Fruit fly (Drosophila melanogaster): ENCODE measurements around the gene Pcyt1.

The Pcyt1 gene

dm6 chr3L:1580194-1580593 lies 34.3 kb downstream of the Pcyt1 start:
- TF ChIP-seq ttk (optimal IDR thresholded peaks at IDR 0.05) (no peak), h (optimal IDR thresholded peaks at IDR 0.05) (no peak), Sin3A (optimal IDR thresholded peaks at IDR 0.05) (no peak), Myc (optimal IDR thresholded peaks at IDR 0.05) (no peak), insv (optimal IDR thresholded peaks at IDR 0.05) (no peak), psq (optimal IDR thresholded peaks at IDR 0.05) (no peak)

- no peak for TF ChIP-seq ttk (optimal IDR thresholded peaks at IDR 0.05)
These were observed 34.9 kb downstream of the Pcyt1 start for dm6 chr3L:1580821-1581220.

dm6 chr3L:1584003-1584402 lies 38.1 kb downstream of the Pcyt1 start:
- TF ChIP-seq Sin3A (optimal IDR thresholded peaks at IDR 0.05) = no peak
- TF ChIP-seq h (optimal IDR thresholded peaks at IDR 0.05) = no peak
- no peak for TF ChIP-seq ttk (optimal IDR thresholded peaks at IDR 0.05)
- TF ChIP-seq insv (optimal IDR thresholded peaks at IDR 0.05) = no peak
- TF ChIP-seq psq (optimal IDR thresholded peaks at IDR 0.05) = no peak
- no peak for TF ChIP-seq Myc (optimal IDR thresholded peaks at IDR 0.05)

dm6 chr3L:1584781-1585180 lies 38.9 kb downstream of the Pcyt1 start:
- no peak for TF ChIP-seq ttk (optimal IDR thresholded peaks at IDR 0.05)
- no peak for TF ChIP-seq Sin3A (optimal IDR thresholded peaks at IDR 0.05)
- no peak for TF ChIP-seq insv (optimal IDR thresholded peaks at IDR 0.05)
- no peak for TF ChIP-seq h (optimal IDR thresholded peaks at IDR 0.05)
- TF ChIP-seq Myc (optimal IDR thresholded peaks at IDR 0.05) = no peak
- no peak for TF ChIP-seq psq (optimal IDR thresholded peaks at IDR 0.05)

dm6 chr3L:1586266-1587054 lies 40.6 kb downstream of the Pcyt1 start:
- TF ChIP-seq Sin3A (optimal IDR thresholded peaks at IDR 0.05) (no peak), ttk (optimal IDR thresholded peaks at IDR 0.05) (no peak), insv (optimal IDR thresholded peaks at IDR 0.05) (no peak), psq (optimal IDR thresholded peaks at IDR 0.05) (no peak)

- TF ChIP-seq Sin3A (optimal IDR thresholded peaks at IDR 0.05) (no peak), h (optimal IDR thresholded peaks at IDR 0.05) (no peak), Myc (optimal IDR thresholded peaks at IDR 0.05) (no peak), ttk (optimal IDR thresholded peaks at IDR 0.05) (no peak)
These were observed 41.4 kb downstream of the Pcyt1 start for dm6 chr3L:1587140-1587849.

- TF ChIP-seq insv (optimal IDR thresholded peaks at IDR 0.05) (no peak), h (optimal IDR thresholded peaks at IDR 0.05) (no peak), Myc (optimal IDR thresholded peaks at IDR 0.05) (no peak), Sin3A (optimal IDR thresholded peaks at IDR 0.05) (no peak), ttk (optimal IDR thresholded peaks at IDR 0.05) (no peak), psq (optimal IDR thresholded peaks at IDR 0.05) (no peak)
These were observed 44.3 kb downstream of the Pcyt1 start for dm6 chr3L:1590194-1590593.

dm6 chr3L:1591692-1592371 lies 45.9 kb downstream of the Pcyt1 start:
- no peak for TF ChIP-seq ttk (optimal IDR thresholded peaks at IDR 0.05)
- no peak for TF ChIP-seq insv (optimal IDR thresholded peaks at IDR 0.05)
- no peak for TF ChIP-seq Sin3A (optimal IDR thresholded peaks at IDR 0.05)
- TF ChIP-seq Myc (optimal IDR thresholded peaks at IDR 0.05) = no peak
- TF ChIP-seq psq (optimal IDR thresholded peaks at IDR 0.05) = no peak
- no peak for TF ChIP-seq h (optimal IDR thresholded peaks at IDR 0.05)

dm6 chr3L:1592822-1593452 lies 47.0 kb downstream of the Pcyt1 start:
- TF ChIP-seq Myc (optimal IDR thresholded peaks at IDR 0.05) = no peak
- TF ChIP-seq Sin3A (optimal IDR thresholded peaks at IDR 0.05) = no peak
- no peak for TF ChIP-seq insv (optimal IDR thresholded peaks at IDR 0.05)

- TF ChIP-seq Sin3A (optimal IDR thresholded peaks at IDR 0.05) = no peak
- no peak for TF ChIP-seq Myc (optimal IDR thresholded peaks at IDR 0.05)
- no peak for TF ChIP-seq psq (optimal IDR thresholded peaks at IDR 0.05)
These were observed 56.4 kb downstream of the Pcyt1 start, which contains the start of gene CG12104 for dm6 chr3L:1602064-1602832. TSS of gene CG12104 (minus strand) at chr3L:1602674.

- TF ChIP-seq Myc (optimal IDR thresholded peaks at IDR 0.05) (no peak), psq (optimal IDR thresholded peaks at IDR 0.05) (no peak), Sin3A (optimal IDR thresholded peaks at IDR 0.05) (no peak), insv (optimal IDR thresholded peaks at IDR 0.05) (no peak), ttk (optimal IDR thresholded peaks at IDR 0.05) (no peak), h (optimal IDR thresholded peaks at IDR 0.05) (no peak)
These were observed 56.9 kb downstream of the Pcyt1 start, which contains the start of the genes CG18170 and CG33791 for dm6 chr3L:1602833-1603128. TSS of gene CG18170 (plus strand) at chr3L:1602954. TSS of gene CG33791 (plus strand) at chr3L:1602954.

Measured in Kc167 (cell line).